Worm (Caenorhabditis elegans): ENCODE measurements around the gene eri-1.

DNA sequence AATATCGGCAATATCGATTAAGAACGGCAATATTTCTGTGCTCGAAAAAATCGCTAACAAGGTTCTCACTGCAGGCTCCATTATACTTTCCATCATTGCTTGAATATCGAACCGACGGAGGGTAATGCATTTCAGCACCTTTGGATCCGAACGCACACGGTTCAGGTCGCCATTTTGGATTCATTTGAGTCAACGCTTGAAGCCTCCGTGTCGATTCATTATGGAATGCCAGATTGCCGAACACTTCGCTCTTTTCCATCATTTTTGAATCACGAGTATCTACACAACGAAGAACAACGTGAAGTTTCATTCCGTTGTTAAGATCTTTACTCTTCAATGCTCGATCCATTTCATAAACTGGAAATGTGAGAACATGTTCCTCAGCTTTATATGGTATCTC, 2.4 kb upstream of the eri-1 start:
- no peak for TF ChIP-seq ztf-29 (GFP tag; IDR thresholded peaks at IDR 0.05)
- TF ChIP-seq ztf-23 (GFP tag; IDR thresholded peaks at IDR 0.05): no peak
- TF ChIP-seq tab-1 (GFP tag; IDR thresholded peaks at IDR 0.05): no peak
- no peak for TF ChIP-seq med-1 (GFP tag; optimal IDR thresholded peaks at IDR 0.05; ENCODE audit: insufficient read depth)
- no peak for TF ChIP-seq ref-1 (GFP tag; conservative IDR thresholded peaks at IDR 0.05)
- TF ChIP-seq T22C8.4 (GFP tag; IDR thresholded peaks at IDR 0.05): no peak
- TF ChIP-seq flt-1 (GFP tag; IDR thresholded peaks at IDR 0.05): no peak
- TF ChIP-seq cog-1 (tag; optimal IDR thresholded peaks at IDR 0.05): no peak
- no peak for TF ChIP-seq klf-2 (GFP tag; conservative IDR thresholded peaks at IDR 0.05)
